Worm (Caenorhabditis elegans) whole organism, L1 larva: Measurements from ENCODE around the gene B0001.5.

Experiments used
- C04F5.9 ChIP-seq: sonication (generic microtip); optimal IDR thresholded peaks from 2 replicates; lab custom pipeline; 2016; ENCODE audit warnings: missing genetic modification characterization, missing compliant biosample characterization
- F16B12.6 ChIP-seq: fragments of 150-350 bp; optimal IDR thresholded peaks from 2 replicates; lab custom pipeline; 2014; ENCODE audit warnings: missing biosample characterization, missing genetic modification characterization
- aha-1 ChIP-seq: fragments of 150-350 bp; optimal IDR thresholded peaks from 2 replicates; lab custom pipeline; 2014; ENCODE audit warnings: missing biosample characterization, missing genetic modification characterization
- aly-2 ChIP-seq: fragments of 150-350 bp; optimal IDR thresholded peaks from 2 replicates; lab custom pipeline; 2014; ENCODE audit warnings: missing biosample characterization, missing genetic modification characterization
- blmp-1 ChIP-seq: fragments of 150-350 bp; optimal IDR thresholded peaks from 2 replicates; lab custom pipeline; 2014; ENCODE audit warnings: missing biosample characterization, missing genetic modification characterization
- ceh-90 ChIP-seq: sonication (generic microtip); optimal IDR thresholded peaks from 2 replicates; lab custom pipeline; 2016; ENCODE audit warnings: missing genetic modification characterization, missing compliant biosample characterization
- ces-1 ChIP-seq: fragments of 150-350 bp; optimal IDR thresholded peaks from 2 replicates; lab custom pipeline; 2014; ENCODE audit warnings: missing biosample characterization, missing genetic modification reagents, missing genetic modification characterization
- efl-1 ChIP-seq, 4 experiments: fragments of 150-350 bp; optimal IDR thresholded peaks in 3 of 4; peaks in 1 of 4; 1 replicate in 1 of 4; 2 replicates in 3 of 4; lab custom pipeline; 2014; ENCODE audit warnings: missing biosample characterization in 2 of 4, missing genetic modification characterization in 2 of 4, missing genetic modification reagents in 2 of 4
- egl-13 ChIP-seq: sonication (generic microtip); optimal IDR thresholded peaks from 2 replicates; lab custom pipeline; 2016; ENCODE audit warnings: missing genotype, missing genetic modification reagents, missing genetic modification characterization, missing compliant biosample characterization
- elt-3 ChIP-seq, 6 experiments: fragments of 150-350 bp in 1 of 6; sonication (generic microtip); optimal IDR thresholded peaks; 2 replicates each; lab custom pipeline; 2017 to 2018; ENCODE audit warnings: missing biosample characterization in 6 of 6, missing genetic modification characterization in 6 of 6, inconsistent platforms in 1 of 6
- fkh-10 ChIP-seq: sonication (generic microtip); optimal IDR thresholded peaks from 2 replicates; lab custom pipeline; 2017; ENCODE audit warnings: missing biosample characterization, missing genetic modification reagents, missing genetic modification characterization
- fkh-4 ChIP-seq: sonication (generic microtip); optimal IDR thresholded peaks from 2 replicates; lab custom pipeline; 2016; ENCODE audit warnings: missing compliant biosample characterization, missing genetic modification characterization, borderline replicate concordance
- fkh-8 ChIP-seq: sonication (generic microtip); optimal IDR thresholded peaks from 2 replicates; lab custom pipeline; 2016; ENCODE audit warnings: mild to moderate bottlenecking, missing genetic modification characterization, missing compliant biosample characterization
- grh-1 ChIP-seq: fragments of 200-800 bp; sonication (Bioruptor generic); IDR thresholded peaks from 2 replicates; pipeline ENCODE4 v1.3.6; 2022; ENCODE audit warnings: missing genetic modification reagents, missing genetic modification characterization, missing compliant biosample characterization
- hlh-17 ChIP-seq: fragments of 200-800 bp; sonication (Bioruptor generic); optimal IDR thresholded peaks from 2 replicates; lab custom pipeline; 2018; ENCODE audit warnings: missing genetic modification characterization, mild to moderate bottlenecking, missing compliant biosample characterization, moderate library complexity, borderline replicate concordance
- hlh-4 ChIP-seq: sonication (generic microtip); optimal IDR thresholded peaks from 2 replicates; lab custom pipeline; 2016; ENCODE audit warnings: mild to moderate bottlenecking, missing genetic modification characterization, missing compliant biosample characterization
- isw-1 ChIP-seq: fragments of 200-800 bp; sonication (Bioruptor generic); IDR thresholded peaks from 2 replicates; pipeline ENCODE4 v1.3.6; 2022; ENCODE audit warnings: missing genetic modification characterization, missing compliant biosample characterization
- lin-13 ChIP-seq: fragments of 150-350 bp; optimal IDR thresholded peaks from 2 replicates; lab custom pipeline; 2014; ENCODE audit warnings: missing biosample characterization, missing genetic modification reagents, missing genetic modification characterization
- lin-14 ChIP-seq: fragments of 200-800 bp; sonication (Bioruptor generic); optimal IDR thresholded peaks from 2 replicates; lab custom pipeline; 2018; ENCODE audit warnings: mild to moderate bottlenecking, missing genetic modification characterization, moderate library complexity, missing compliant biosample characterization
- lin-15B ChIP-seq: fragments of 150-350 bp; sonication (generic microtip); optimal IDR thresholded peaks from 3 replicates; lab custom pipeline; 2014; ENCODE audit warnings: missing biosample characterization, missing genetic modification characterization
- lin-35 ChIP-seq, 2 experiments: fragments of 150-350 bp; optimal IDR thresholded peaks; 2 replicates each; lab custom pipeline; 2014; ENCODE audit warnings: missing biosample characterization in 2 of 2, missing genetic modification characterization in 2 of 2, missing genetic modification reagents in 2 of 2
- lin-39 ChIP-seq: fragments of 150-350 bp; optimal IDR thresholded peaks from 2 replicates; lab custom pipeline; 2014; ENCODE audit warnings: missing biosample characterization, missing genetic modification reagents, missing genetic modification characterization
- lsy-2 ChIP-seq, 2 experiments: fragments of 150-350 bp; optimal IDR thresholded peaks; 2 replicates each; lab custom pipeline; 2014; ENCODE audit warnings: missing biosample characterization in 2 of 2, missing genetic modification characterization in 2 of 2
- mab-9 ChIP-seq: fragments of 200-800 bp; sonication (Bioruptor generic); IDR thresholded peaks from 2 replicates; pipeline ENCODE4 v1.3.6; 2022; ENCODE audit warnings: missing genetic modification reagents, missing genetic modification characterization, missing compliant biosample characterization
- mep-1 ChIP-seq: fragments of 150-350 bp; optimal IDR thresholded peaks from 2 replicates; lab custom pipeline; 2014; ENCODE audit warnings: missing biosample characterization, missing genetic modification characterization
- nhr-11 ChIP-seq: fragments of 150-350 bp; optimal IDR thresholded peaks from 2 replicates; lab custom pipeline; 2014; ENCODE audit warnings: missing biosample characterization, missing genetic modification characterization
- nhr-20 ChIP-seq: sonication (generic microtip); optimal IDR thresholded peaks from 2 replicates; lab custom pipeline; 2016; ENCODE audit warnings: mild to moderate bottlenecking, missing genetic modification characterization, missing compliant biosample characterization
- nhr-237 ChIP-seq: fragments of 150-350 bp; optimal IDR thresholded peaks from 2 replicates; lab custom pipeline; 2014; ENCODE audit warnings: missing biosample characterization, missing genetic modification characterization
- nhr-47 ChIP-seq: sonication (generic microtip); optimal IDR thresholded peaks from 2 replicates; lab custom pipeline; 2016; ENCODE audit warnings: mild to moderate bottlenecking, missing genetic modification characterization, moderate library complexity, missing compliant biosample characterization
- nhr-71 ChIP-seq: sonication (generic microtip); optimal IDR thresholded peaks from 2 replicates; lab custom pipeline; 2016; ENCODE audit warnings: mild to moderate bottlenecking, missing genetic modification characterization, moderate library complexity, missing compliant biosample characterization
- nhr-76 ChIP-seq: sonication (generic microtip); optimal IDR thresholded peaks from 2 replicates; lab custom pipeline; 2017; ENCODE audit warnings: missing biosample characterization, missing genetic modification characterization
- nhr-84 ChIP-seq: sonication (generic microtip); optimal IDR thresholded peaks from 2 replicates; lab custom pipeline; 2017; ENCODE audit warnings: missing biosample characterization, missing genetic modification characterization
- nhr-85 ChIP-seq: sonication (generic microtip); peaks from one replicate; lab custom pipeline; 2016; ENCODE audit warnings: missing genetic modification characterization, inconsistent platforms, missing compliant biosample characterization
- nhr-90 ChIP-seq: sonication (generic microtip); optimal IDR thresholded peaks from 2 replicates; lab custom pipeline; 2016; ENCODE audit warnings: mild to moderate bottlenecking, missing genetic modification characterization, missing compliant biosample characterization; ENCODE audit not compliant: poor library complexity
- pqm-1 ChIP-seq: sonication (generic microtip); optimal IDR thresholded peaks from 3 replicates; lab custom pipeline; 2017; ENCODE audit warnings: missing biosample characterization, missing genetic modification characterization
- snu-23 ChIP-seq: sonication (generic microtip); optimal IDR thresholded peaks from 2 replicates; lab custom pipeline; 2016; ENCODE audit warnings: missing genetic modification characterization, missing compliant biosample characterization
- sox-4 ChIP-seq: sonication (generic microtip); optimal IDR thresholded peaks from 2 replicates; lab custom pipeline; 2016; ENCODE audit warnings: missing genetic modification characterization, missing compliant biosample characterization
- sup-37 ChIP-seq: fragments of 200-800 bp; sonication (Bioruptor generic); optimal IDR thresholded peaks from 2 replicates; lab custom pipeline; 2018; ENCODE audit warnings: mild to moderate bottlenecking, missing genetic modification characterization, missing compliant biosample characterization
- tbx-2 ChIP-seq: sonication (generic microtip); optimal IDR thresholded peaks from 2 replicates; lab custom pipeline; 2016; ENCODE audit warnings: missing genetic modification characterization, missing compliant biosample characterization
- tlp-1 ChIP-seq: fragments of 150-350 bp; optimal IDR thresholded peaks from 2 replicates; lab custom pipeline; 2014; ENCODE audit warnings: missing biosample characterization, missing genetic modification characterization
- unc-130 ChIP-seq: fragments of 150-350 bp; optimal IDR thresholded peaks from 2 replicates; lab custom pipeline; 2017; ENCODE audit warnings: missing biosample characterization, missing genetic modification characterization, inconsistent platforms
- unc-30 ChIP-seq: sonication (generic microtip); optimal IDR thresholded peaks from 2 replicates; lab custom pipeline; 2017; ENCODE audit warnings: missing biosample characterization, missing genetic modification characterization
- unc-62 ChIP-seq: fragments of 150-350 bp; optimal IDR thresholded peaks from 2 replicates; lab custom pipeline; 2014; ENCODE audit warnings: missing biosample characterization, missing genetic modification reagents, missing genetic modification characterization
- unc-86 ChIP-seq: sonication (generic microtip); optimal IDR thresholded peaks from 2 replicates; lab custom pipeline; 2016; ENCODE audit warnings: missing genetic modification characterization, missing compliant biosample characterization
- vab-15 ChIP-seq: sonication (generic microtip); optimal IDR thresholded peaks from 2 replicates; lab custom pipeline; 2017; ENCODE audit warnings: missing genotype, mild to moderate bottlenecking, missing genetic modification characterization, missing compliant biosample characterization
- xbp-1 ChIP-seq: sonication (generic microtip); optimal IDR thresholded peaks from 2 replicates; lab custom pipeline; 2016; ENCODE audit warnings: missing genetic modification characterization, missing compliant biosample characterization
- zip-4 ChIP-seq: fragments of 200-800 bp; sonication (Bioruptor generic); optimal IDR thresholded peaks from 2 replicates; lab custom pipeline; 2018; ENCODE audit warnings: mild to moderate bottlenecking, missing genetic modification characterization, moderate library complexity, missing compliant biosample characterization
- ztf-11 ChIP-seq, 2 experiments: sonication (generic microtip); optimal IDR thresholded peaks; 2 replicates each; lab custom pipeline; 2016 to 2017; ENCODE audit warnings: missing genetic modification characterization in 2 of 2, missing biosample characterization in 1 of 2, missing compliant biosample characterization in 1 of 2
- ztf-4 ChIP-seq: fragments of 150-350 bp; optimal IDR thresholded peaks from 2 replicates; lab custom pipeline; 2014; ENCODE audit warnings: missing biosample characterization, missing genetic modification characterization

Gene B0001.5

DNA sequence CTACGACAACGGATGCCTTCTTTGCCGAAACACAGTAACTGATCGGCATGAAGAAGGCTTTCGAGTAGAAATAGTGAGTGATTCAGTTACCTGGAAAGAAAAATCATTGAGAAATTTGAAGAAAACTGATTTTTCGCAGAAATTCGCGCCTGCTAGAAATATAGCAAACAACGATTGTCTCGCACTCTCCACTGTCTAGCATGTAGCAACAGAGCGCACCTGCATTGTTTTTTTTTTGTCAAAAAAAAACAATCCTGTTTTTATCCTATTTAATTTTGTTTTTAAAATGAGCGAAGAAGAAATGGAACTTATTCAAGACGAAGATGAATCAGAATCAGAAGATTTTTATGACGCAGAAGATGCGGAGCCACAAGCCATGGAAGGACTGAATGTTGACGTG lies 22.1 kb downstream of the B0001.5 start, which contains the start of the genes ddb-1 and M18.6 (continued):
- no peak for TF ChIP-seq vab-15 (tag; lab: Kevin White, UChicago)
- TF ChIP-seq, all 84 proteins: peak for 14

DNA sequence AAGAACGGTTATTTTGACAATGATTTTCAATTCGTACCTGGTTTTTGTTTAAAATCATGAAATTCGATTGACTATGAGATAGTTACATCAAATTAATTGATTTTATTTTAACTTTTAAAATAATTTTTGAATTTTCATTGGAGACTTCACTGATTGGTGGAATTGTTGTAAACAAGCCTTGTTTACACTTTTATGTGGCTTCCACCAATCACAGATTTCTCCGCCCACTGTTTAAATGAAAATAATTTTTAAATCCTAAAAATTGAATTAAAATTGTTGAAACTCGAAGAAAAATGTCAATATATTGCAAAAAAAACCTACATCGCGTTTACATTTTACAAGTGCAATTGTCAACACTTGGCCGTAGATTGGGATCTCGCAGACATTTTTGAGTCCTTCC lies 22.6 kb downstream of the B0001.5 start:
- TF ChIP-seq fkh-8 (tag; lab: Kevin White, UChicago) (no peak), efl-1 (optimal IDR thresholded peaks at IDR 0.05; lab: Kevin White, UChicago) (no peak), efl-1 (GFP tag; optimal IDR thresholded peaks at IDR 0.05 in 1 of 2; lab: Kevin White, UChicago) (peak in 1 of 2 experiments; percentile 38)

DNA sequence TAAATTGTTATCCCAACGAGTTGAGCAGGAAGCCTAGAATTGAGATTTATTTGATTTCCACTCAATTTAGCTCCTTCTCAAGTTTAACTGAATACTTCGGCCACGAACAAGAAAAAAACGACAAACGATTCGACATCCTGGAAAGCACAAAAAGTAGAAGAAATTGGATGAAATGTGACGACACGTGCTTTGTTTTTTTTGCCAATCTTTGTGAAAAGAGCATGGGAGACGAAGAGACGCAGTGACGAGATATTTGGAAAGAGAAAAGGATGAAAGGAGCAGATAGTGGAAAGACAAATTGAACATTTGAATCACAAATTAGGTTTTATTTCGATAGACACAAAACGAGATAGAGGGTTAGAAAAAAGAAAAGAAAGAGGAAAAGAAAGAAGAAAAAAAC lies 28.6 kb downstream of the B0001.5 start:
- TF ChIP-seq C04F5.9 (tag; lab: Kevin White, UChicago) (no peak), ceh-90 (tag; lab: Kevin White, UChicago) (no peak), grh-1 (GFP tag; lab: Robert Waterston, UW) (no peak), nhr-47 (tag; lab: Kevin White, UChicago) (peak; percentile 38), lin-13 (GFP tag; lab: Kevin White, UChicago) (no peak), unc-130 (tag; lab: Kevin White, UChicago) (no peak), lsy-2 (tag; optimal IDR thresholded peaks at IDR 0.05; lab: Kevin White, UChicago) (peak in 1 of 2 experiments; percentile 45), blmp-1 (tag; lab: Kevin White, UChicago) (no peak), ces-1 (GFP tag; lab: Kevin White, UChicago) (no peak), pqm-1 (tag; lab: Kevin White, UChicago) (no peak), nhr-85 (tag; lab: Kevin White, UChicago) (no peak), sup-37 (no peak), ztf-4 (tag; lab: Kevin White, UChicago) (no peak), nhr-237 (tag; lab: Kevin White, UChicago) (no peak), isw-1 (GFP tag; lab: Robert Waterston, UW) (no peak), aly-2 (no peak), unc-86 (no peak), nhr-84 (tag; lab: Kevin White, UChicago) (no peak), xbp-1 (tag; lab: Kevin White, UChicago) (no peak), nhr-71 (tag; lab: Kevin White, UChicago) (peak; percentile 51), hlh-4 (tag; lab: Kevin White, UChicago) (no peak), nhr-20 (no peak), nhr-90 (no peak), mep-1 (no peak), ztf-11 (tag; optimal IDR thresholded peaks at IDR 0.05; lab: Kevin White, UChicago) (no peak), nhr-11 (tag; lab: Kevin White, UChicago) (no peak), tlp-1 (tag; lab: Kevin White, UChicago) (no peak), egl-13 (tag; lab: Kevin White, UChicago) (no peak), efl-1 (optimal IDR thresholded peaks at IDR 0.05; lab: Kevin White, UChicago) (peak in 1 of 2 experiments; percentile 5), efl-1 (GFP tag; optimal IDR thresholded peaks at IDR 0.05 in 1 of 2; lab: Kevin White, UChicago) (no peak), fkh-4 (no peak), unc-62 (GFP tag; lab: Kevin White, UChicago) (no peak), nhr-76 (no peak), mab-9 (GFP tag; lab: Robert Waterston, UW) (no peak), sox-4 (tag; lab: Kevin White, UChicago) (no peak), hlh-17 (no peak), unc-30 (no peak), fkh-10 (GFP tag; lab: Kevin White, UChicago) (peak; percentile 76), vab-15 (tag; lab: Kevin White, UChicago) (no peak), lin-14 (GFP tag; lab: Kevin White, UChicago) (peak; percentile 84), tbx-2 (peak; percentile 19), lin-39 (no peak), snu-23 (peak; percentile 28), elt-3 (tag; optimal IDR thresholded peaks at IDR 0.05; lab: Kevin White, UChicago) (no peak), zip-4 (no peak), fkh-8 (tag; lab: Kevin White, UChicago) (no peak), lin-35 (GFP tag; optimal IDR thresholded peaks at IDR 0.05; lab: Kevin White, UChicago) (no peak), aha-1 (tag; lab: Kevin White, UChicago) (no peak), lin-15B (tag; lab: Kevin White, UChicago) (no peak), F16B12.6 (no peak)
